Worm (Caenorhabditis elegans): ENCODE results near the gene T01C3.11.
"Not testable (repeated sequence)": the region's sequence is repeated elsewhere in the genome, so short reads cannot be mapped to it uniquely, and the experiment has no call there.

The T01C3.11 gene

DNA sequence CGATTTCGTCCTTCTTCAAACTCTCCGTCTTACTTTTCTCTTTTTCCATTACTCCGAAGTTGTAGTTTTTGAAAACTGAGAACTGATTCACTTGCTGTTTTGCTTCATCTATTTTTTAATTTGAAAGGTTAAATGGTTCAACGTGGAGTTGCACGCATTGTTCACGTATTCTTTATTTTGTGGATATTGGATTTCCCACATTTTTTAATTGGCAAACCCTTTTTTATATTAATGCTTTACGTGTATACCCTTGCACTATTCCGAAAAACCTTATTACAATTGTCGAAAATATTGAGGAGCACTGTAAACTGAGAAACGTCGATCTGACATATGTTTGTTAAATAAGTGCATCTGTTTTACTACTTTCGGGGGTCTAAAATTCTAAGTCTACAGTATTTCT, 37.4 kb downstream of the T01C3.11 start, which contains the start of gene melo-3:
Gene melo-3 (minus strand): TSS at position 101 of the 400 bp plus-strand sequence.
- TF ChIP-seq ceh-9, lim-6, nfya-1 (tag; optimal IDR thresholded peaks at IDR 0.05): not testable (repeated sequence)

DNA sequence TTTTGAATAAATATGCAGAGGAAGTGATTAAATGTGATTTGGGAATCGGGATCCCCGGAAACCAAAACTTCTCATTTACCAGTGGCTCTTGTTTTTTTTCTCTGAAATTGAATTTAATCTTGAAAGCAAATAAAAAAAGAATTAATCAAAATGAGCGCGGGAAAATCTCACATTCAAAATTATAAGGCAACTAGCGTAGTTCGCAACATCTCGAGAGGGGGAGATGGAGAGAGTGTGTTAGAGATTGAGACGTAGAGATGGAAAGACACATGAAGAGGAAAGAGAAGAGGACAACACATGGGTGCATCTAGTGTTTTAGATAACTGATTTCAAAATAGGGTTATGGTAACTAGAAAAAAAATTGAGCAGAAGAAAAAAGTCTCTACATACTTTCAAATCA, 48.8 kb downstream of the T01C3.11 start, which contains the start of gene sdc-3:
Gene sdc-3 (minus strand): TSS at position 101 of the 400 bp plus-strand sequence.
- no peak for TF ChIP-seq ceh-22 (tag; optimal IDR thresholded peaks at IDR 0.05)
- TF ChIP-seq unc-55 (GFP tag; optimal IDR thresholded peaks at IDR 0.05): peak; percentile 17
- TF ChIP-seq ceh-6 (GFP tag; optimal IDR thresholded peaks at IDR 0.05): no peak
- no peak for TF ChIP-seq ceh-14 (tag; optimal IDR thresholded peaks at IDR 0.05)
- TF ChIP-seq tbx-2 (tag; optimal IDR thresholded peaks at IDR 0.05): no peak
- TF ChIP-seq hlh-30 (tag; optimal IDR thresholded peaks at IDR 0.05; ENCODE audit: insufficient read depth): no peak

Measured in whole organism, late embryonic.